Fruit fly (Drosophila melanogaster) whole organism, embryonic: ENCODE data around the gene mRpL4.
A peak's percentile ranks its signal among the peaks of the same experiment; 100 is the strongest.

Experiments
- Antp ChIP-seq: fragments of 200-800 bp; sonication (Bioruptor generic); optimal IDR thresholded peaks from 3 replicates; lab custom pipeline; 2016; ENCODE audit warnings: missing biosample characterization, missing genetic modification characterization
- Atf-2 ChIP-seq: fragments of 200-800 bp; sonication (Bioruptor generic); optimal IDR thresholded peaks from 2 replicates; lab custom pipeline; 2016; ENCODE audit warnings: missing biosample characterization, missing genetic modification characterization
- B-H1 ChIP-seq: fragments of 200-800 bp; sonication (Bioruptor generic); IDR thresholded peaks from 3 replicates; pipeline ENCODE4 v1.3.6; 2022; ENCODE audit warnings: missing biosample characterization, missing genetic modification characterization
- B-H2 ChIP-seq: fragments of 200-800 bp; sonication (Bioruptor generic); optimal IDR thresholded peaks from 2 replicates; lab custom pipeline; 2018; ENCODE audit warnings: missing biosample characterization, mild to moderate bottlenecking, missing genetic modification characterization
- CG10267 ChIP-seq: fragments of 200-800 bp; sonication (Bioruptor generic); optimal IDR thresholded peaks from 2 replicates; lab custom pipeline; 2018; ENCODE audit warnings: missing biosample characterization, mild to moderate bottlenecking, missing genetic modification characterization, moderate library complexity
- CG10959 ChIP-seq: fragments of 200-800 bp; sonication (Bioruptor generic); IDR thresholded peaks from 2 replicates; pipeline ENCODE4 v1.3.6; 2022; ENCODE audit warnings: missing biosample characterization, missing genetic modification characterization
- CG11723 ChIP-seq: fragments of 200-800 bp; sonication (Bioruptor generic); optimal IDR thresholded peaks from 2 replicates; lab custom pipeline; 2017; ENCODE audit warnings: missing biosample characterization, mild to moderate bottlenecking, missing genetic modification characterization
- CG12071 ChIP-seq: fragments of 200-800 bp; sonication (Bioruptor generic); optimal IDR thresholded peaks from 3 replicates; lab custom pipeline; 2018; ENCODE audit warnings: missing biosample characterization, mild to moderate bottlenecking, missing genetic modification characterization
- CG14965 ChIP-seq: fragments of 200-800 bp; sonication (Bioruptor generic); optimal IDR thresholded peaks from 2 replicates; lab custom pipeline; 2016; ENCODE audit warnings: missing biosample characterization, missing genetic modification characterization, borderline replicate concordance
- CG15601 ChIP-seq: fragments of 200-800 bp; sonication (Bioruptor generic); optimal IDR thresholded peaks from 3 replicates; lab custom pipeline; 2019; ENCODE audit warnings: missing biosample characterization, mild to moderate bottlenecking, missing genetic modification characterization, moderate library complexity
- CG15696 ChIP-seq: fragments of 200-800 bp; sonication (Bioruptor generic); optimal IDR thresholded peaks from 2 replicates; lab custom pipeline; 2019; ENCODE audit warnings: missing biosample characterization, mild to moderate bottlenecking, missing genetic modification characterization, moderate library complexity
- CG1603 ChIP-seq: fragments of 200-800 bp; sonication (Bioruptor generic); optimal IDR thresholded peaks from 2 replicates; lab custom pipeline; 2019; ENCODE audit warnings: missing biosample characterization, mild to moderate bottlenecking, missing genetic modification characterization, moderate library complexity
- CG16779 ChIP-seq: fragments of 200-800 bp; sonication (Bioruptor generic); IDR thresholded peaks from 2 replicates; pipeline ENCODE4 v1.3.6; 2022; ENCODE audit warnings: missing biosample characterization, missing genetic modification characterization
- CG17912 ChIP-seq: fragments of 200-800 bp; sonication (Bioruptor generic); optimal IDR thresholded peaks from 2 replicates; lab custom pipeline; 2018; ENCODE audit warnings: missing biosample characterization, mild to moderate bottlenecking, missing genetic modification characterization
- CG18619 ChIP-seq: fragments of 200-800 bp; sonication (Bioruptor generic); optimal IDR thresholded peaks from 3 replicates; lab custom pipeline; 2017; ENCODE audit warnings: missing biosample characterization, mild to moderate bottlenecking, missing genetic modification characterization
- CG31224 ChIP-seq: fragments of 200-800 bp; sonication (Bioruptor generic); IDR thresholded peaks from 2 replicates; pipeline ENCODE4 v1.3.6; 2022; ENCODE audit warnings: missing biosample characterization, missing genetic modification characterization
- CG34224 ChIP-seq: fragments of 200-800 bp; sonication (Bioruptor generic); IDR thresholded peaks from 3 replicates; pipeline ENCODE4 v1.3.6; 2022; ENCODE audit warnings: missing biosample characterization, missing genetic modification characterization; ENCODE audit not compliant: partially characterized antibody
- CG4854 ChIP-seq: fragments of 200-800 bp; sonication (Bioruptor generic); optimal IDR thresholded peaks from 2 replicates; lab custom pipeline; 2016; ENCODE audit warnings: missing biosample characterization, missing genetic modification characterization, inconsistent platforms
- CG5180 ChIP-seq: fragments of 200-800 bp; sonication (Bioruptor generic); optimal IDR thresholded peaks from 3 replicates; lab custom pipeline; 2017; ENCODE audit warnings: missing biosample characterization, missing genetic modification characterization, mild to moderate bottlenecking, moderate library complexity, missing genetic modification reagents
- CG8359 ChIP-seq: fragments of 200-800 bp; sonication (Bioruptor generic); optimal IDR thresholded peaks from 2 replicates; lab custom pipeline; 2017; ENCODE audit warnings: missing biosample characterization, mild to moderate bottlenecking, missing genetic modification characterization, borderline replicate concordance
- CTCF ChIP-seq: fragments of 200-800 bp; sonication (Bioruptor generic); optimal IDR thresholded peaks from 2 replicates; lab custom pipeline; 2017; ENCODE audit warnings: missing biosample characterization, mild to moderate bottlenecking, missing genetic modification characterization, moderate library complexity
- E2f1 ChIP-seq: fragments of 200-800 bp; sonication (Bioruptor generic); IDR thresholded peaks from 2 replicates; pipeline ENCODE4 v1.3.6; 2022; ENCODE audit warnings: missing biosample characterization, missing genetic modification characterization
- Eip74EF ChIP-seq, 2 experiments: fragments of 200-800 bp in 1 of 2; fragments of >200 bp in 1 of 2; sonication (Bioruptor generic) in 1 of 2; optimal IDR thresholded peaks; 2 replicates each; lab custom pipeline; 2017 to 2019; ENCODE audit warnings: missing biosample characterization in 2 of 2, missing genetic modification characterization in 2 of 2, mild to moderate bottlenecking in 1 of 2, moderate library complexity in 1 of 2
- HLH54F ChIP-seq: fragments of 200-800 bp; sonication (Bioruptor generic); optimal IDR thresholded peaks from 3 replicates; lab custom pipeline; 2016; ENCODE audit warnings: missing biosample characterization, missing genetic modification characterization
- Hmr ChIP-seq: fragments of 200-800 bp; sonication (Bioruptor generic); optimal IDR thresholded peaks from 3 replicates; lab custom pipeline; 2017; ENCODE audit warnings: mild to moderate bottlenecking, missing biosample characterization, missing genetic modification reagents, missing genetic modification characterization
- Hr3 ChIP-seq: fragments of 200-800 bp; sonication (Bioruptor generic); optimal IDR thresholded peaks from 3 replicates; lab custom pipeline; 2016; ENCODE audit warnings: missing biosample characterization, missing genetic modification characterization
- Hr78 ChIP-seq, 2 experiments: fragments of 200-800 bp in 1 of 2; fragments of >200 bp in 1 of 2; sonication (Bioruptor generic) in 1 of 2; optimal IDR thresholded peaks; 2 replicates each; lab custom pipeline; 2017 to 2019; ENCODE audit warnings: missing biosample characterization in 2 of 2, missing genetic modification characterization in 2 of 2, mild to moderate bottlenecking in 1 of 2, moderate library complexity in 1 of 2
- Lpt ChIP-seq: fragments of >200 bp; optimal IDR thresholded peaks from 2 replicates; lab custom pipeline; 2018; ENCODE audit warnings: missing biosample characterization, missing genetic modification characterization
- Ptx1 ChIP-seq: fragments of 200-800 bp; sonication (Bioruptor generic); IDR thresholded peaks from 2 replicates; pipeline ENCODE4 v1.3.6; 2022; ENCODE audit warnings: missing biosample characterization, missing genetic modification characterization
- Ravus ChIP-seq: fragments of 200-800 bp; sonication (Bioruptor generic); IDR thresholded peaks from 2 replicates; pipeline ENCODE4 v1.3.6; 2022; ENCODE audit warnings: missing biosample characterization, missing genetic modification characterization
- abd-A ChIP-seq: fragments of 200-800 bp; sonication (Bioruptor generic); optimal IDR thresholded peaks from 3 replicates; lab custom pipeline; 2019; ENCODE audit warnings: missing biosample characterization, mild to moderate bottlenecking, missing genetic modification characterization, moderate library complexity
- ap ChIP-seq: fragments of 200-800 bp; sonication (Bioruptor generic); IDR thresholded peaks from 2 replicates; pipeline ENCODE4 v1.3.6; 2022; ENCODE audit warnings: missing biosample characterization, missing genetic modification characterization
- bsh ChIP-seq, 2 experiments: fragments of 200-800 bp; sonication (Bioruptor generic); optimal IDR thresholded peaks; 2 replicates each; lab custom pipeline; 2017 to 2018; ENCODE audit warnings: mild to moderate bottlenecking in 2 of 2, missing biosample characterization in 2 of 2, missing genetic modification characterization in 2 of 2, moderate library complexity in 1 of 2
- chm ChIP-seq: fragments of 200-800 bp; sonication (Bioruptor generic); IDR thresholded peaks from 2 replicates; pipeline ENCODE4 v1.3.6; 2022; ENCODE audit warnings: missing biosample characterization, missing genetic modification characterization
- chn ChIP-seq: fragments of 200-800 bp; sonication (Bioruptor generic); optimal IDR thresholded peaks from 2 replicates; lab custom pipeline; 2016; ENCODE audit warnings: missing biosample characterization, missing genetic modification characterization
- esg ChIP-seq: fragments of 200-800 bp; sonication (Bioruptor generic); conservative IDR thresholded peaks from 2 replicates; pipeline ENCODE4 v1.3.6; 2022; ENCODE audit warnings: missing biosample characterization, missing genetic modification characterization
- fd96Cb ChIP-seq: fragments of 200-800 bp; sonication (Bioruptor generic); optimal IDR thresholded peaks from 2 replicates; lab custom pipeline; 2018; ENCODE audit warnings: missing biosample characterization, mild to moderate bottlenecking, missing genetic modification characterization, moderate library complexity
- gem ChIP-seq: fragments of 200-800 bp; sonication (Bioruptor generic); optimal IDR thresholded peaks from 2 replicates; lab custom pipeline; 2019; ENCODE audit warnings: missing biosample characterization, mild to moderate bottlenecking, missing genetic modification characterization, moderate library complexity
- gsb ChIP-seq: fragments of 200-800 bp; sonication (Bioruptor generic); IDR thresholded peaks from 2 replicates; pipeline ENCODE4 v1.3.6; 2022; ENCODE audit warnings: missing biosample characterization, missing genetic modification characterization
- h ChIP-seq: fragments of >200 bp; optimal IDR thresholded peaks from 2 replicates; lab custom pipeline; 2017
- lab ChIP-seq: fragments of 200-800 bp; sonication (Bioruptor generic); optimal IDR thresholded peaks from 3 replicates; lab custom pipeline; 2017; ENCODE audit warnings: missing biosample characterization, missing genetic modification characterization, mild to moderate bottlenecking, moderate library complexity, missing genetic modification reagents
- maf-S ChIP-seq: fragments of 200-800 bp; sonication (Bioruptor generic); optimal IDR thresholded peaks from 2 replicates; lab custom pipeline; 2016; ENCODE audit warnings: missing biosample characterization, missing genetic modification characterization
- mam ChIP-seq: fragments of 200-800 bp; sonication (Bioruptor generic); optimal IDR thresholded peaks from 3 replicates; lab custom pipeline; 2016; ENCODE audit warnings: missing biosample characterization, missing genetic modification characterization
- odd ChIP-seq: fragments of 200-800 bp; sonication (Bioruptor generic); optimal IDR thresholded peaks from 2 replicates; lab custom pipeline; 2017; ENCODE audit warnings: missing biosample characterization, mild to moderate bottlenecking, missing genetic modification characterization
- p53 ChIP-seq: fragments of 200-800 bp; sonication (Bioruptor generic); optimal IDR thresholded peaks from 2 replicates; lab custom pipeline; 2016; ENCODE audit warnings: missing biosample characterization, missing genetic modification characterization
- ro ChIP-seq: fragments of 200-800 bp; sonication (Bioruptor generic); IDR thresholded peaks from 2 replicates; pipeline ENCODE4 v1.3.6; 2022; ENCODE audit warnings: missing biosample characterization, missing genetic modification characterization
- salm ChIP-seq: fragments of 200-800 bp; sonication (Bioruptor generic); optimal IDR thresholded peaks from 2 replicates; lab custom pipeline; 2018; ENCODE audit warnings: missing biosample characterization, mild to moderate bottlenecking, missing genetic modification characterization
- stc ChIP-seq: fragments of 200-800 bp; sonication (Bioruptor generic); IDR thresholded peaks from 2 replicates; pipeline ENCODE4 v1.3.6; 2022; ENCODE audit warnings: missing biosample characterization, missing genetic modification characterization
- wor ChIP-seq: fragments of 200-800 bp; sonication (Bioruptor generic); IDR thresholded peaks from 2 replicates; pipeline ENCODE4 v1.3.6; 2022; ENCODE audit warnings: missing biosample characterization, missing genetic modification characterization
- zfh2 ChIP-seq: fragments of 200-800 bp; sonication (Bioruptor generic); optimal IDR thresholded peaks from 2 replicates; lab custom pipeline; 2016; ENCODE audit warnings: missing biosample characterization, missing genetic modification characterization

Gene mRpL4

dm6 chr2L:16279774-16280252 lies 49.1 kb downstream of the mRpL4 start (continued):
- peak; percentile 84 for TF ChIP-seq CG4854 (GFP tag; lab: Kevin White, UChicago)
- TF ChIP-seq CG10267 (tag; lab: Kevin White, UChicago) = peak; percentile 89
- TF ChIP-seq CG17912 (GFP tag; lab: Kevin White, UChicago) = peak; percentile 25
- TF ChIP-seq h (lab: Kevin White, UChicago) = no peak
- peak; percentile 37 for TF ChIP-seq CG14965 (GFP tag; lab: Kevin White, UChicago)
- TF ChIP-seq Ravus = no peak
- TF ChIP-seq gem (tag; lab: Kevin White, UChicago) = peak; percentile 97
- peak; percentile 3 for TF ChIP-seq zfh2 (GFP tag; lab: Kevin White, UChicago)
- peak; percentile 86 for TF ChIP-seq stc (GFP tag; lab: Robert Waterston, UW)
- TF ChIP-seq Ptx1 (GFP tag; lab: Robert Waterston, UW) = peak; percentile 89
- TF ChIP-seq CTCF (GFP tag; lab: Kevin White, UChicago) = peak; percentile 63
- TF ChIP-seq Eip74EF (GFP tag; optimal IDR thresholded peaks at IDR 0.05; lab: Kevin White, UChicago) = peak in 1 of 2 experiments; percentile 95
- TF ChIP-seq maf-S = peak; percentile 78
- peak; percentile 80 for TF ChIP-seq mam (GFP tag; lab: Kevin White, UChicago)
- peak; percentile 92 for TF ChIP-seq odd (GFP tag; lab: Kevin White, UChicago)
- TF ChIP-seq p53 (GFP tag; lab: Kevin White, UChicago) = no peak
- TF ChIP-seq Atf-2 (GFP tag; lab: Kevin White, UChicago) = peak; percentile 86
- TF ChIP-seq ap = peak; percentile 71
- peak; percentile 12; the same call in 1 of the 3 replicates for TF ChIP-seq CG34224 (GFP tag; lab: Robert Waterston, UW)
- peak; percentile 79 for TF ChIP-seq HLH54F
- peak; percentile 90 for TF ChIP-seq CG15601 (tag; lab: Kevin White, UChicago)
- TF ChIP-seq CG10959 (GFP tag; lab: Robert Waterston, UW) = peak; percentile 33; the same call in 1 of the 2 replicates
- peak in 1 of 2 experiments; percentile 87 for TF ChIP-seq Hr78 (GFP tag; optimal IDR thresholded peaks at IDR 0.05; lab: Kevin White, UChicago)
- TF ChIP-seq chm (GFP tag; lab: Robert Waterston, UW) = peak; percentile 41; the same call in 1 of the 2 replicates
- peak; percentile 90 for TF ChIP-seq CG11723 (GFP tag; lab: Kevin White, UChicago)
- peak; percentile 84 for TF ChIP-seq CG5180 (GFP tag; lab: Kevin White, UChicago)
- peak; percentile 94 for TF ChIP-seq Hr3 (GFP tag; lab: Kevin White, UChicago)
- TF ChIP-seq CG15696 (tag; lab: Kevin White, UChicago) = peak; percentile 84
- TF ChIP-seq wor (GFP tag; lab: Robert Waterston, UW) = peak; percentile 86
- TF ChIP-seq salm (tag; lab: Kevin White, UChicago) = peak; percentile 92
- TF ChIP-seq abd-A (tag; lab: Kevin White, UChicago) = peak; percentile 21
- peak; percentile 58 for TF ChIP-seq Lpt (GFP tag; lab: Kevin White, UChicago)
- peak; percentile 87 for TF ChIP-seq CG12071
- no peak for TF ChIP-seq CG16779 (GFP tag; lab: Robert Waterston, UW)
- no peak for TF ChIP-seq B-H2 (GFP tag; lab: Kevin White, UChicago)
- TF ChIP-seq B-H1 (GFP tag; lab: Robert Waterston, UW) = peak; percentile 67
- TF ChIP-seq CG1603 (tag; lab: Kevin White, UChicago) = peak; percentile 87
- peak; percentile 90 for TF ChIP-seq CG18619 (GFP tag; lab: Kevin White, UChicago)
- TF ChIP-seq chn (GFP tag; lab: Kevin White, UChicago) = peak; percentile 85
- peak; percentile 96 for TF ChIP-seq fd96Cb (tag; lab: Kevin White, UChicago)
- peak; percentile 87 for TF ChIP-seq Antp (GFP tag; lab: Kevin White, UChicago)
- peak; percentile 83 for TF ChIP-seq CG8359
- peak; percentile 85 to 93 for TF ChIP-seq bsh (GFP tag; optimal IDR thresholded peaks at IDR 0.05; lab: Kevin White, UChicago)
- TF ChIP-seq Hmr (GFP tag; lab: Kevin White, UChicago) = peak; percentile 85
- peak; percentile 59 for TF ChIP-seq E2f1 (GFP tag; lab: Robert Waterston, UW)
- no peak for TF ChIP-seq gsb
- TF ChIP-seq lab (GFP tag; lab: Kevin White, UChicago) = peak; percentile 84
- TF ChIP-seq ro = peak; percentile 28; the same call in 1 of the 2 replicates
- peak; percentile 38; the same call in 1 of the 2 replicates for TF ChIP-seq CG31224 (GFP tag; lab: Robert Waterston, UW)
- peak; percentile 85 for TF ChIP-seq esg (GFP tag; lab: Robert Waterston, UW)
